Worm (Caenorhabditis elegans) whole organism, midembryonic: ENCODE results near the gene fip-3.

Experiments
- T22C8.4 ChIP-seq: fragments of 200-800 bp; sonication (Bioruptor generic); IDR thresholded peaks from 2 replicates; pipeline ENCODE4 v1.3.6; 2022; ENCODE audit warnings: missing genetic modification characterization, missing compliant biosample characterization
- cog-1 ChIP-seq: sonication (generic microtip); optimal IDR thresholded peaks from 2 replicates; lab custom pipeline; 2016; ENCODE audit warnings: missing genetic modification characterization, missing compliant biosample characterization
- flt-1 ChIP-seq: fragments of 200-800 bp; sonication (Bioruptor generic); IDR thresholded peaks from 2 replicates; pipeline ENCODE4 v1.3.6; 2022; ENCODE audit warnings: missing genetic modification characterization, missing compliant biosample characterization
- klf-2 ChIP-seq: fragments of 200-800 bp; sonication (Bioruptor generic); conservative IDR thresholded peaks from 2 replicates; pipeline ENCODE4 v1.3.6; 2022; ENCODE audit warnings: missing genetic modification reagents, missing genetic modification characterization, missing compliant biosample characterization
- med-1 ChIP-seq: sonication (generic microtip); optimal IDR thresholded peaks from 2 replicates; lab custom pipeline; 2017; ENCODE audit warnings: missing genetic modification characterization, mild to moderate bottlenecking, missing compliant biosample characterization, antibody characterized with exemption, missing genetic modification reagents; ENCODE audit not compliant: insufficient read depth
- ref-1 ChIP-seq: fragments of 200-800 bp; sonication (Bioruptor generic); conservative IDR thresholded peaks from 2 replicates; pipeline ENCODE4 v1.3.6; 2022; ENCODE audit warnings: missing genetic modification reagents, missing genetic modification characterization, missing compliant biosample characterization
- tab-1 ChIP-seq: fragments of 200-800 bp; sonication (Bioruptor generic); IDR thresholded peaks from 2 replicates; pipeline ENCODE4 v1.3.6; 2022; ENCODE audit warnings: missing genetic modification characterization, missing compliant biosample characterization
- ztf-23 ChIP-seq: fragments of 200-800 bp; sonication (Bioruptor generic); IDR thresholded peaks from 2 replicates; pipeline ENCODE4 v1.3.6; 2022; ENCODE audit warnings: missing genetic modification reagents, missing genetic modification characterization, missing compliant biosample characterization
- ztf-29 ChIP-seq: fragments of 200-800 bp; sonication (Bioruptor generic); IDR thresholded peaks from 2 replicates; pipeline ENCODE4 v1.3.6; 2022; ENCODE audit warnings: missing genetic modification reagents, missing genetic modification characterization, missing compliant biosample characterization

The fip-3 gene

DNA sequence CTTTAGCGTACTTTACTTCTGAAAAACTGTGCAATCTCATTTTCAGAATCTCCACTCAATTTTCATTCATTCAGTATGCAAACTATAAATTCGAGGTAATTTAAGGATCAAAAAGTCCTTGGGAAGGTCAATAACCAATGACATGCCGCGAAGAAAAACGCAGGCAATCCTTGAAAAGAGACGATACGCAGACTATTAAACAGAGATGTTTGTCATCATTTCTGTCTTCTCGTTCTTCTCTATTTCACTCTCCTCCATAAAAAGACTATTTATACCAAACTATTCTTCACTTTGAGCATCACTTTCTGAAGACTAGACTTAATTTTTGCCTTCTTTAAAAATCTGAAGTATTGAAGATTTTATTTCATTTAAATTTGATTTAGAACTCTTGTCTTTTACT lies 37.2 kb downstream of the fip-3 start, which contains the start of gene C02D5.4:
Gene C02D5.4, plus strand, starts transcription at position 41 of the 400 bp plus-strand sequence.
- TF ChIP-seq klf-2 (GFP tag; lab: Robert Waterston, UW): no peak
- TF ChIP-seq tab-1: no peak
- TF ChIP-seq ztf-29 (GFP tag; lab: Robert Waterston, UW): no peak
- TF ChIP-seq flt-1 (GFP tag; lab: Robert Waterston, UW): no peak
- TF ChIP-seq ztf-23 (GFP tag; lab: Robert Waterston, UW): no peak
- no peak for TF ChIP-seq med-1 (GFP tag; lab: Kevin White, UChicago)
- no peak for TF ChIP-seq T22C8.4
- TF ChIP-seq cog-1 (tag; lab: Kevin White, UChicago): no peak
- no peak for TF ChIP-seq ref-1 (GFP tag; lab: Robert Waterston, UW)

DNA sequence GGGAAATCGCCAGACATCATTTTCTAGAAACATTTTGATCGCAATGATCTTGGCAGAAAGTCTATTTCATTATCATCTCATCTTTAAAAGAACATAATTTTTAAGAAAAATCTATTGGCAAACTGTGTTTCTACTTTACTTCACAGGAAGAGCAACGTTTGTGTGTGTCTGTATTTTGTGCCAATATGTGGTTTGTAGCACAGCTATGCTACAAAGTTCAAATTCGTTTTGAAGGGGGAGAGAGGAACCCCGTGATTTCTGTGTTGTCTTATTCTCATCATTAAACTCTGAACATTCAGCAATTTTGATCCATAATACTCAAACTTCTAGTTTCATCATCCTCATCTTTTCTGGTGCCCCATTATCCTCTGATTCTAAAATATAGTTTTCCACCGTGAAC lies 37.6 kb downstream of the fip-3 start:
- TF ChIP-seq ztf-23 (GFP tag; lab: Robert Waterston, UW) (no peak), ref-1 (GFP tag; lab: Robert Waterston, UW) (no peak), klf-2 (GFP tag; lab: Robert Waterston, UW) (no peak), tab-1 (no peak), T22C8.4 (no peak), cog-1 (tag; lab: Kevin White, UChicago) (no peak), ztf-29 (GFP tag; lab: Robert Waterston, UW) (no peak), med-1 (GFP tag; lab: Kevin White, UChicago) (no peak), flt-1 (GFP tag; lab: Robert Waterston, UW) (no peak)

DNA sequence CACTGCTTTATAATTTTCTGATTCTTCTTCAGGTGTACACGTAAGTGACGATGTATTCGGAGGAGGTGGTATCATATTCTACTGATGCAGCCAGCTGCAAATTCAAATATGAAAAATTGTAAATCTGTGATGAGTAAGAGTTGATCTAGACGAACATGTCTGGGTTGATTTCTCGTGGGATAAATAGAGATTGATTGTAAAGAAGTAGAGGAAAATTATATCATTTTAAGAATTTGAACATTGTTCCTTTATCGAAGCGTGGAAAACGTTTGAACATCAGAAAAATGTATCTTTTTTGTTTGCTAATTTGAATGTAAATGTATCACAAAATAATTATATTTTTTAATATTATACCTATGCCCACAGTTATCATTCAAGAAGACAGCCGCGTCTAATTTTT lies 43.8 kb downstream of the fip-3 start, which contains the start of gene ZC21.6:
Gene ZC21.6, minus strand, starts transcription at position 101 of the 400 bp plus-strand sequence.
- TF ChIP-seq tab-1 (no peak), flt-1 (GFP tag; lab: Robert Waterston, UW) (no peak), klf-2 (GFP tag; lab: Robert Waterston, UW) (no peak), T22C8.4 (no peak), ref-1 (GFP tag; lab: Robert Waterston, UW) (no peak), med-1 (GFP tag; lab: Kevin White, UChicago) (no peak), ztf-29 (GFP tag; lab: Robert Waterston, UW) (no peak), ztf-23 (GFP tag; lab: Robert Waterston, UW) (no peak), cog-1 (tag; lab: Kevin White, UChicago) (no peak)
